Worm (Caenorhabditis elegans) whole organism, midembryonic: Measurements from ENCODE around the gene E02H9.1.
A peak's percentile ranks its signal among the peaks of the same experiment; 100 is the strongest.
"Not testable (repeated sequence)": the region's sequence is repeated elsewhere in the genome, so short reads cannot be mapped to it uniquely, and the experiment has no call there.

Experiments used
- T22C8.4 ChIP-seq: fragments of 200-800 bp; sonication (Bioruptor generic); IDR thresholded peaks from 2 replicates; pipeline ENCODE4 v1.3.6; 2022; ENCODE audit warnings: missing genetic modification characterization, missing compliant biosample characterization
- cog-1 ChIP-seq: sonication (generic microtip); optimal IDR thresholded peaks from 2 replicates; lab custom pipeline; 2016; ENCODE audit warnings: missing genetic modification characterization, missing compliant biosample characterization
- flt-1 ChIP-seq: fragments of 200-800 bp; sonication (Bioruptor generic); IDR thresholded peaks from 2 replicates; pipeline ENCODE4 v1.3.6; 2022; ENCODE audit warnings: missing genetic modification characterization, missing compliant biosample characterization
- klf-2 ChIP-seq: fragments of 200-800 bp; sonication (Bioruptor generic); conservative IDR thresholded peaks from 2 replicates; pipeline ENCODE4 v1.3.6; 2022; ENCODE audit warnings: missing genetic modification reagents, missing genetic modification characterization, missing compliant biosample characterization
- med-1 ChIP-seq: sonication (generic microtip); optimal IDR thresholded peaks from 2 replicates; lab custom pipeline; 2017; ENCODE audit warnings: missing genetic modification characterization, mild to moderate bottlenecking, missing compliant biosample characterization, antibody characterized with exemption, missing genetic modification reagents; ENCODE audit not compliant: insufficient read depth
- ref-1 ChIP-seq: fragments of 200-800 bp; sonication (Bioruptor generic); conservative IDR thresholded peaks from 2 replicates; pipeline ENCODE4 v1.3.6; 2022; ENCODE audit warnings: missing genetic modification reagents, missing genetic modification characterization, missing compliant biosample characterization
- tab-1 ChIP-seq: fragments of 200-800 bp; sonication (Bioruptor generic); IDR thresholded peaks from 2 replicates; pipeline ENCODE4 v1.3.6; 2022; ENCODE audit warnings: missing genetic modification characterization, missing compliant biosample characterization
- ztf-23 ChIP-seq: fragments of 200-800 bp; sonication (Bioruptor generic); IDR thresholded peaks from 2 replicates; pipeline ENCODE4 v1.3.6; 2022; ENCODE audit warnings: missing genetic modification reagents, missing genetic modification characterization, missing compliant biosample characterization
- ztf-29 ChIP-seq: fragments of 200-800 bp; sonication (Bioruptor generic); IDR thresholded peaks from 2 replicates; pipeline ENCODE4 v1.3.6; 2022; ENCODE audit warnings: missing genetic modification reagents, missing genetic modification characterization, missing compliant biosample characterization

Gene E02H9.1

ce11 chrIII:2468202-2468601 is at the start of gene E02H9.1, which contains the start of gene E02H9.9:
Gene E02H9.1, plus strand, starts transcription at chrIII:2468486.
Gene E02H9.9, minus strand, starts transcription at chrIII:2468302.
- TF ChIP-seq ref-1 (GFP tag; lab: Robert Waterston, UW) (no peak), T22C8.4 (GFP tag; lab: Robert Waterston, UW) (no peak), ztf-23 (GFP tag; lab: Robert Waterston, UW) (no peak), tab-1 (GFP tag; lab: Robert Waterston, UW) (no peak), flt-1 (no peak), med-1 (GFP tag; lab: Kevin White, UChicago) (no peak), cog-1 (tag; lab: Kevin White, UChicago) (no peak), klf-2 (GFP tag; lab: Robert Waterston, UW) (no peak), ztf-29 (GFP tag; lab: Robert Waterston, UW) (no peak)

DNA sequence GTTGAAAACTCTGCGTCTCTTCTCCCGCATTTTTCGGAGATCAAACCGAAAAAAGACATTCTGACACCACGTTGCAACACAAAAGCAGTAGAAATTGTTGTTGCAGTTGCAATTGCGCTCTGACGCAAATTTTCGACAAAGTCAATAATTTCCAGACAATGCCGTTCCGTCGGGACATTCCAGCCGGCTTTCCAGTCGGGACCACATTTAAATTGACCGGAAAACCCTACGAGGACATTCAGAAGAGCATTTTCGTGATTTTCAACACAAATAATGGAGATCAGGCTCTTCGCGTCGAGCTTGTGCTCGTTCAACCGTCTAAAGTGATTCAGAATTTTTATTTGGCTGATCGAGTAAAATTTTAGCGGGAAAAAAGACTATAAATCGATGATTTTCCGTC is 49.3 kb upstream of the E02H9.1 start:
- TF ChIP-seq flt-1: no peak
- no peak for TF ChIP-seq ztf-29 (GFP tag; lab: Robert Waterston, UW)
- no peak for TF ChIP-seq klf-2 (GFP tag; lab: Robert Waterston, UW)
- TF ChIP-seq cog-1 (tag; lab: Kevin White, UChicago): no peak

DNA sequence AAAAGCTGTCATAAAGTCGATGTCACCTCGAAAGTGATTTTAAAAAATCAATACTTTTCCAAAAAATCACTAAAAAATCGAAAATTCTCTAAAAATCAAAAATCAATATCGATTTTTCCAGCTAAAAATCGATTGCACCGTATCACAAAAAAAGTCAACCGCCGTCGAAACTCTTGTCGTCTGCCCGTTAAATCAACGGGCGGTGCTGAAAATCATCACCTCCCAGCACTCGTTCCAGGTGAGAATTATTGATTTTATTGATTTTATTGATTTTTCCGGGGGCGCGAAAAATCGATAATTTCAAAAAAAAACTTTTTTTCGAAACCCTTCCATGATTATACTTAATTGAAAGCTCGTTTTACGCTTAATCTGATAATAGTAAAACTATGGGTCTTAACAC is 48.8 kb upstream of the E02H9.1 start:
- TF ChIP-seq klf-2 (GFP tag; lab: Robert Waterston, UW) (no peak), tab-1 (GFP tag; lab: Robert Waterston, UW) (no peak), T22C8.4 (GFP tag; lab: Robert Waterston, UW) (peak; percentile 83), ref-1 (GFP tag; lab: Robert Waterston, UW) (no peak), ztf-29 (GFP tag; lab: Robert Waterston, UW) (no peak), cog-1 (tag; lab: Kevin White, UChicago) (no peak)

- TF ChIP-seq flt-1: no peak
- TF ChIP-seq T22C8.4 (GFP tag; lab: Robert Waterston, UW): no peak
- 0 out of 2 replicates have a peak, but pooled peaks have one; percentile 20 for TF ChIP-seq ztf-23 (GFP tag; lab: Robert Waterston, UW)
Measured at ce11 chrIII:2421226-2421625, 47.1 kb upstream of the E02H9.1 start.

- no peak for TF ChIP-seq cog-1 (tag; lab: Kevin White, UChicago)
- TF ChIP-seq T22C8.4 (GFP tag; lab: Robert Waterston, UW): peak; percentile 74
- no peak for TF ChIP-seq klf-2 (GFP tag; lab: Robert Waterston, UW)
Measured at ce11 chrIII:2423638-2424037, 44.6 kb upstream of the E02H9.1 start.

ce11 chrIII:2424783-2425329 is 43.4 kb upstream of the E02H9.1 start:
- TF ChIP-seq tab-1 (GFP tag; lab: Robert Waterston, UW) (0 out of 2 replicates have a peak, but pooled peaks have one; percentile 43), klf-2 (GFP tag; lab: Robert Waterston, UW) (no peak)

DNA sequence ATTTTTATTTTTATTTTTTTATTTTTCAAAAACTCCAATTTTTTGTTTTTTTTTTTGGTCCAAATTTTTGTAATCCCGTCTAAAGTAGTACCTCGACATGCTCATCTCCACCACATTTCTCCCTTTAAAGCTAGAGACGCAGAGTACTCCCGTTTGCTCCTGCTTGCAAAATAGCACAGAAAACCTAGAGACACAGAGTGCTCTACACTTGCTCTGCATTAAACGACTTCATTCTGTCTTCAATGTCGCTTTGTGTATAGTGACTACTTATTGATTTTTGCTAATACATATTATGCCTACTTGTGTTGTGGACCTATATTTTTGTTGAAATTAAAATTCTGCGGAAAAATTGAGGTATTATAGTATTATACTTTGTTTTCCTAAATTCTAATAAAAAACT is 42.2 kb upstream of the E02H9.1 start, which contains the start of gene W04B5.8:
TSS of gene W04B5.8 (plus strand) at position 195 of the 400 bp plus-strand sequence.
- TF ChIP-seq tab-1 (GFP tag; lab: Robert Waterston, UW): no peak
- TF ChIP-seq ztf-23 (GFP tag; lab: Robert Waterston, UW): no peak
- TF ChIP-seq med-1 (GFP tag; lab: Kevin White, UChicago): no peak
- no peak for TF ChIP-seq flt-1

- TF ChIP-seq T22C8.4 (GFP tag; lab: Robert Waterston, UW) (no peak), klf-2 (GFP tag; lab: Robert Waterston, UW) (no peak), med-1 (GFP tag; lab: Kevin White, UChicago) (no peak), ztf-29 (GFP tag; lab: Robert Waterston, UW) (no peak), ref-1 (GFP tag; lab: Robert Waterston, UW) (no peak), flt-1 (no peak), ztf-23 (GFP tag; lab: Robert Waterston, UW) (no peak), tab-1 (GFP tag; lab: Robert Waterston, UW) (no peak), cog-1 (tag; lab: Kevin White, UChicago) (no peak)
Measured at ce11 chrIII:2432925-2433324, 35.4 kb upstream of the E02H9.1 start.

DNA sequence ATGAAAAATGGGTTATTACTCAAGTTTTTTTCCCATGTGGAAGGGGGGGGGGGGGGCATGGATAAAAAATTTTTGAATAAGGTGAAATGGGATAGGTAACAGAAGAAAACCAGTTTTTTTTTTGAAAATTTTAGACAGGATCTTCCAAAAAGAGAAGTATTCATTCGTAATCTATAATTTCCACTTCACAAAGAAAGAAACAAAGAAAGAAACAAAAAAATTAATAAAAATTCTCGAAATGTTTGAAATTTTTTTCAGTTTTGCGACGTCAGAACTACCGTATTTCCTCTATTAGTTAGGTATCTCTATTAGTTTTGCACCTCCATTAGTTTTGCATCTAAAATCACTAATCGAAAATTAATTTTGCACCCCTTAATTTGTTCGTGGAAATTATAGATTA is 32.9 kb upstream of the E02H9.1 start, which contains the start of gene W04B5.6:
TSS of gene W04B5.6 (minus strand) at position 101 of the 400 bp plus-strand sequence.
- not testable (repeated sequence) for TF ChIP-seq med-1 (GFP tag; lab: Kevin White, UChicago); T22C8.4 (GFP tag; lab: Robert Waterston, UW); klf-2 (GFP tag; lab: Robert Waterston, UW)

DNA sequence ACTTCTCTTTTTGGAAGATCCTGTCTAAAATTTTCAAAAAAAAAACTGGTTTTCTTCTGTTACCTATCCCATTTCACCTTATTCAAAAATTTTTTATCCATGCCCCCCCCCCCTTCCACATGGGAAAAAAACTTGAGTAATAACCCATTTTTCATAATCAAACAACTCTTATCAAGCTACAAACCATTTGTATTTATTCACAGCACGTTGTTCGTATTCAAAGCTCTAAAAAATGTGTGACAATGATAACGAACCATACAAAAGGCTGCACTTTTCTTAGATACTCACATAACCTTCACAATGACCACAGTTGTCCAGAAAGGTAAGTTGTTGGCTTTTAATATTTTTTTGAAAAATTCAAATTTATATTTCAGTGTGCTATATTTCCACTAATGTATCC is 32.5 kb upstream of the E02H9.1 start, which contains the start of gene E02H9.6:
TSS of gene E02H9.6 (plus strand) at position 301 of the 400 bp plus-strand sequence.
- TF ChIP-seq ztf-29 (GFP tag; lab: Robert Waterston, UW); ztf-23 (GFP tag; lab: Robert Waterston, UW); flt-1: not testable (repeated sequence)

ce11 chrIII:2438543-2438942 is 29.7 kb upstream of the E02H9.1 start, which contains the start of gene E02H9.13:
Gene E02H9.13, minus strand, starts transcription at chrIII:2438741.
- TF ChIP-seq tab-1 (GFP tag; lab: Robert Waterston, UW) (no peak), ztf-29 (GFP tag; lab: Robert Waterston, UW) (no peak), ztf-23 (GFP tag; lab: Robert Waterston, UW) (no peak), flt-1 (no peak), med-1 (GFP tag; lab: Kevin White, UChicago) (no peak), ref-1 (GFP tag; lab: Robert Waterston, UW) (no peak), T22C8.4 (GFP tag; lab: Robert Waterston, UW) (no peak), klf-2 (GFP tag; lab: Robert Waterston, UW) (no peak), cog-1 (tag; lab: Kevin White, UChicago) (no peak)
